Worm (Caenorhabditis elegans) whole organism, L4/young adult: Measurements from ENCODE around the gene R05G9R.1.

Source experiments
- W03F9.2 ChIP-seq: fragments of 150-350 bp; optimal IDR thresholded peaks from 2 replicates; lab custom pipeline; 2014; ENCODE audit warnings: missing biosample characterization, missing genetic modification characterization
- dao-5 ChIP-seq: sonication (generic microtip); optimal IDR thresholded peaks from 2 replicates; lab custom pipeline; 2016; ENCODE audit warnings: missing genotype, missing genetic modification characterization, moderate library complexity, missing compliant biosample characterization
- him-1 ChIP-seq: sonication (generic microtip); optimal IDR thresholded peaks from 2 replicates; lab custom pipeline; 2016; ENCODE audit warnings: missing genotype, missing genetic modification reagents, missing genetic modification characterization, missing compliant biosample characterization

DNA sequence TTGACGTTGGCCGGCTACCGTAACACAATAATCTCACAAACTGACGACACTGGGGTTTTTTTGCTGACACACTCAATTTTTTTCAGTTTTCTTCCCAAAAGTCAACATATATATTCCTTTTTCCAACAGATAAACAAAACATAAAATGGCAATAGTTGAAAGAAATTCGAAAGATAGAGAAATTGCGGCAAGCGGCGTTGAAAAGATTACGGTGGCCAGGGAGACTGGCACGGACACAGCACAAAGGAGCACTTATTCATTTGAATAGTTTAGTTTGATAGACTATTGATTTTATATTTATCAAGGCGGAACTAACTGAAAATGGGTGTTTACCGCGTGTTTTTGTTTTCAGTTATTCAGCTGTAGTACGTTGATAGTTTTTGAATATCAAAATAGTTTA, 7.5 kb upstream of the R05G9R.1 start, which contains the start of gene toe-2:
- TF ChIP-seq him-1 (tag; lab: Kevin White, UChicago) (no peak), W03F9.2 (tag; lab: Kevin White, UChicago) (no peak), dao-5 (tag; lab: Kevin White, UChicago) (no peak)
